Worm (Caenorhabditis elegans) whole organism, L1 larva: ENCODE data around the gene txt-1.

Experiments used
- ets-5 ChIP-seq: fragments of 200-800 bp; sonication (Bioruptor generic); IDR thresholded peaks from 2 replicates; pipeline ENCODE4 v1.3.6; 2022; ENCODE audit warnings: missing genetic modification characterization, missing compliant biosample characterization
- isw-1 ChIP-seq: fragments of 200-800 bp; sonication (Bioruptor generic); IDR thresholded peaks from 2 replicates; pipeline ENCODE4 v1.3.6; 2022; ENCODE audit warnings: missing genetic modification characterization, missing compliant biosample characterization
- lsy-2 ChIP-seq, 2 experiments: fragments of 150-350 bp; optimal IDR thresholded peaks; 2 replicates each; lab custom pipeline; 2014; ENCODE audit warnings: missing biosample characterization in 2 of 2, missing genetic modification characterization in 2 of 2
- mep-1 ChIP-seq: fragments of 150-350 bp; optimal IDR thresholded peaks from 2 replicates; lab custom pipeline; 2014; ENCODE audit warnings: missing biosample characterization, missing genetic modification characterization
- nhr-237 ChIP-seq: fragments of 150-350 bp; optimal IDR thresholded peaks from 2 replicates; lab custom pipeline; 2014; ENCODE audit warnings: missing biosample characterization, missing genetic modification characterization
- nhr-84 ChIP-seq: sonication (generic microtip); optimal IDR thresholded peaks from 2 replicates; lab custom pipeline; 2017; ENCODE audit warnings: missing biosample characterization, missing genetic modification characterization
- rnt-1 ChIP-seq: sonication (generic microtip); optimal IDR thresholded peaks from 2 replicates; lab custom pipeline; 2016; ENCODE audit warnings: mild to moderate bottlenecking, missing genetic modification characterization, moderate library complexity, missing compliant biosample characterization
- unc-62 ChIP-seq: fragments of 150-350 bp; optimal IDR thresholded peaks from 2 replicates; lab custom pipeline; 2014; ENCODE audit warnings: missing biosample characterization, missing genetic modification reagents, missing genetic modification characterization

DNA sequence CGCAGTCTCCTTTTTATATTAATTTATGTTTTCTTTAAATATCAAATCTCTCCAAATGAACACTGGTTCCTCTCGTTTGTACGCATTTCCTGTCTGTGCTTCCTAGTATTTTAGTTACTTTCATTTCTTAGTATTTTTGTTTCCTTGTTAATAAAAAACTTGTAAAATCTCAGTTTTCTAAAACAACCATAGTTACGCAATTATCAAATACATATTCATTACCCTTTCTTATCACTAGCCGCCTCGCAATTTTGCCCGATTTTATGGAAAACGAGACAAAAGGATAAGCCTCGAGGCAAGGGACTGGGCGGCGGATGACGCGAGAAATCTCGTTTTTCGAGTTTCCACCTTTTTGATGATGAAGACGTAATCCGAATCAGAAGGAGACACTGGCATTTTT lies 5.3 kb downstream of the txt-1 start, which contains the start of gene C50D2.1:
- TF ChIP-seq nhr-237, result no peak
- TF ChIP-seq mep-1 (tag; lab: Kevin White, UChicago), result no peak
- TF ChIP-seq isw-1 (GFP tag; lab: Robert Waterston, UW), result no peak
- no peak for TF ChIP-seq lsy-2 (tag; optimal IDR thresholded peaks at IDR 0.05; lab: Kevin White, UChicago)
- TF ChIP-seq rnt-1, result no peak
- TF ChIP-seq ets-5 (GFP tag; lab: Robert Waterston, UW), result no peak
- no peak for TF ChIP-seq unc-62
- no peak for TF ChIP-seq nhr-84 (tag; lab: Kevin White, UChicago)
